Fruit fly (Drosophila melanogaster) whole organism, embryonic: ENCODE measurements around the gene Blimp-1.

Experiments
- Abd-B ChIP-seq: fragments of 200-800 bp; sonication (Bioruptor generic); optimal IDR thresholded peaks from 2 replicates; lab custom pipeline; 2018; ENCODE audit warnings: missing biosample characterization, mild to moderate bottlenecking, missing genetic modification characterization, moderate library complexity
- Bdp1 ChIP-seq: fragments of 200-800 bp; sonication (Bioruptor generic); optimal IDR thresholded peaks from 3 replicates; lab custom pipeline; 2016; ENCODE audit warnings: missing biosample characterization, missing genetic modification characterization
- Blimp-1 ChIP-seq: fragments of 200-800 bp; sonication (Bioruptor generic); optimal IDR thresholded peaks from 3 replicates; lab custom pipeline; 2018; ENCODE audit warnings: missing biosample characterization, missing genetic modification characterization, mild to moderate bottlenecking, moderate library complexity, missing genetic modification reagents
- BtbVII ChIP-seq: fragments of 200-800 bp; sonication (Bioruptor generic); optimal IDR thresholded peaks from 3 replicates; lab custom pipeline; 2017; ENCODE audit warnings: missing biosample characterization, mild to moderate bottlenecking, missing genetic modification characterization
- CG11247 ChIP-seq: fragments of 200-800 bp; sonication (Bioruptor generic); IDR thresholded peaks from 2 replicates; pipeline ENCODE4 v1.3.6; 2022; ENCODE audit warnings: missing biosample characterization, missing genetic modification characterization
- CG11456 ChIP-seq: fragments of 200-800 bp; sonication (Bioruptor generic); IDR thresholded peaks from 3 replicates; pipeline ENCODE4 v1.3.6; 2022; ENCODE audit warnings: missing biosample characterization, missing genetic modification characterization
- CG12769 ChIP-seq: fragments of 200-800 bp; sonication (Bioruptor generic); optimal IDR thresholded peaks from 2 replicates; lab custom pipeline; 2019; ENCODE audit warnings: missing biosample characterization, mild to moderate bottlenecking, missing genetic modification characterization, moderate library complexity
- CG15514 ChIP-seq: fragments of 200-800 bp; sonication (Bioruptor generic); optimal IDR thresholded peaks from 3 replicates; lab custom pipeline; 2017; ENCODE audit warnings: missing biosample characterization, missing genetic modification characterization, mild to moderate bottlenecking, moderate library complexity, missing genetic modification reagents
- CG17186 ChIP-seq: fragments of 200-800 bp; sonication (Bioruptor generic); optimal IDR thresholded peaks from 3 replicates; lab custom pipeline; 2017; ENCODE audit warnings: missing biosample characterization, missing genetic modification reagents, missing genetic modification characterization
- CG17829 ChIP-seq: fragments of 200-800 bp; optimal IDR thresholded peaks from 2 replicates; lab custom pipeline; 2019; ENCODE audit warnings: missing biosample characterization, mild to moderate bottlenecking, missing genetic modification characterization, moderate library complexity
- CG2199 ChIP-seq: fragments of 200-800 bp; sonication (Bioruptor generic); IDR thresholded peaks from 3 replicates; pipeline ENCODE4 v1.3.6; 2022; ENCODE audit warnings: missing biosample characterization, missing genetic modification characterization
- CG2202 ChIP-seq: fragments of 200-800 bp; sonication (Bioruptor generic); optimal IDR thresholded peaks from 2 replicates; lab custom pipeline; 2018; ENCODE audit warnings: missing biosample characterization, mild to moderate bottlenecking, missing genetic modification characterization
- CG33557 ChIP-seq: fragments of 200-800 bp; sonication (Bioruptor generic); optimal IDR thresholded peaks from 2 replicates; lab custom pipeline; 2019; ENCODE audit warnings: missing biosample characterization, mild to moderate bottlenecking, missing genetic modification characterization, moderate library complexity
- CG3726 ChIP-seq: fragments of 200-800 bp; sonication (Bioruptor generic); IDR thresholded peaks from 3 replicates; pipeline ENCODE4, ENCODE4 v1.3.6; 2022; ENCODE audit warnings: missing biosample characterization, missing genetic modification characterization
- CG4360 ChIP-seq: fragments of 200-800 bp; sonication (Bioruptor generic); IDR thresholded peaks from 2 replicates; pipeline ENCODE4 v1.3.6; 2022; ENCODE audit warnings: missing biosample characterization, missing genetic modification characterization
- CG4730 ChIP-seq: fragments of 200-800 bp; sonication (Bioruptor generic); IDR thresholded peaks from 2 replicates; pipeline ENCODE4 v1.3.6; 2022; ENCODE audit warnings: missing biosample characterization, missing genetic modification characterization
- Dad ChIP-seq: fragments of 200-800 bp; sonication (Bioruptor generic); optimal IDR thresholded peaks from 3 replicates; lab custom pipeline; 2016; ENCODE audit warnings: missing biosample characterization, missing genetic modification characterization
- Deaf1 ChIP-seq: fragments of 200-800 bp; optimal IDR thresholded peaks from 3 replicates; lab custom pipeline; 2019; ENCODE audit warnings: missing biosample characterization, mild to moderate bottlenecking, missing genetic modification characterization, moderate library complexity
- E2f1 ChIP-seq: fragments of 200-800 bp; sonication (Bioruptor generic); IDR thresholded peaks from 2 replicates; pipeline ENCODE4 v1.3.6; 2022; ENCODE audit warnings: missing biosample characterization, missing genetic modification characterization
- E2f2 ChIP-seq: fragments of 200-800 bp; sonication (Bioruptor generic); IDR thresholded peaks from 2 replicates; pipeline ENCODE4 v1.3.6; 2022; ENCODE audit warnings: missing biosample characterization, missing genetic modification characterization
- Ets65A ChIP-seq: fragments of 200-800 bp; sonication (Bioruptor generic); peaks from one replicate; lab custom pipeline; 2016; ENCODE audit warnings: missing biosample characterization, missing genetic modification characterization
- Sry-δ ChIP-seq: fragments of 200-800 bp; sonication (Bioruptor generic); optimal IDR thresholded peaks from 2 replicates; lab custom pipeline; 2016; ENCODE audit warnings: missing biosample characterization, missing genetic modification characterization
- Trl ChIP-seq, 3 experiments: fragments of >200 bp in 2 of 3; fragments of 200-800 bp in 1 of 3; sonication (Bioruptor generic) in 1 of 3; optimal IDR thresholded peaks; 2 replicates in 1 of 3; 3 replicates in 2 of 3; lab custom pipeline; 2016 to 2017; ENCODE audit warnings: missing biosample characterization in 1 of 3, missing genetic modification characterization in 1 of 3
- abd-A ChIP-seq: fragments of 200-800 bp; sonication (Bioruptor generic); optimal IDR thresholded peaks from 3 replicates; lab custom pipeline; 2019; ENCODE audit warnings: missing biosample characterization, mild to moderate bottlenecking, missing genetic modification characterization, moderate library complexity
- az2 ChIP-seq: fragments of 200-800 bp; sonication (Bioruptor generic); optimal IDR thresholded peaks from 3 replicates; lab custom pipeline; 2016; ENCODE audit warnings: missing biosample characterization, missing genetic modification characterization
- cad ChIP-seq: fragments of >200 bp; optimal IDR thresholded peaks from 2 replicates; lab custom pipeline; 2017; ENCODE audit warnings: missing biosample characterization, missing genetic modification characterization
- cato ChIP-seq: fragments of 200-800 bp; sonication (Bioruptor generic); optimal IDR thresholded peaks from 2 replicates; lab custom pipeline; 2016; ENCODE audit warnings: missing biosample characterization, missing genetic modification characterization, borderline replicate concordance
- cg ChIP-seq: fragments of 200-800 bp; sonication (Bioruptor generic); optimal IDR thresholded peaks from 3 replicates; lab custom pipeline; 2019; ENCODE audit warnings: missing biosample characterization, mild to moderate bottlenecking, missing genetic modification characterization, moderate library complexity
- chinmo ChIP-seq: fragments of 200-800 bp; sonication (Bioruptor generic); IDR thresholded peaks from 4 replicates; pipeline ENCODE4 v1.3.6; 2022; ENCODE audit warnings: missing biosample characterization, missing genetic modification characterization; ENCODE audit not compliant: partially characterized antibody
- crol ChIP-seq: fragments of 200-800 bp; sonication (Bioruptor generic); IDR thresholded peaks from 2 replicates; pipeline ENCODE4 v1.3.6; 2022; ENCODE audit warnings: missing biosample characterization, missing genetic modification characterization
- ftz-f1 ChIP-seq: fragments of 200-800 bp; sonication (Bioruptor generic); optimal IDR thresholded peaks from 2 replicates; lab custom pipeline; 2016; ENCODE audit warnings: missing biosample characterization, missing genetic modification characterization
- gro ChIP-seq: fragments of 200-800 bp; sonication (Bioruptor generic); optimal IDR thresholded peaks from 2 replicates; lab custom pipeline; 2016; ENCODE audit warnings: missing biosample characterization, missing genetic modification characterization
- kni ChIP-seq: fragments of 200-800 bp; sonication (Bioruptor generic); optimal IDR thresholded peaks from 3 replicates; lab custom pipeline; 2017; ENCODE audit warnings: mild to moderate bottlenecking, missing biosample characterization, missing genetic modification reagents, missing genetic modification characterization
- pros ChIP-seq: fragments of 200-800 bp; sonication (Bioruptor generic); optimal IDR thresholded peaks from 3 replicates; lab custom pipeline; 2019; ENCODE audit warnings: missing biosample characterization, mild to moderate bottlenecking, missing genetic modification characterization, moderate library complexity
- repo ChIP-seq: fragments of 200-800 bp; sonication (Bioruptor generic); optimal IDR thresholded peaks from 2 replicates; lab custom pipeline; 2016; ENCODE audit warnings: missing biosample characterization, missing genetic modification characterization
- rib ChIP-seq: fragments of 200-800 bp; sonication (Bioruptor generic); IDR thresholded peaks from 2 replicates; pipeline ENCODE4 v1.3.6; 2022; ENCODE audit warnings: missing biosample characterization, missing genetic modification characterization
- sd ChIP-seq: fragments of 200-800 bp; sonication (Bioruptor generic); optimal IDR thresholded peaks from 3 replicates; lab custom pipeline; 2018; ENCODE audit warnings: missing biosample characterization, mild to moderate bottlenecking, missing genetic modification characterization, moderate library complexity
- sens-2 ChIP-seq: fragments of 200-800 bp; sonication (Bioruptor generic); IDR thresholded peaks from 2 replicates; pipeline ENCODE4 v1.3.6; 2022; ENCODE audit warnings: missing biosample characterization, missing genetic modification characterization
- sqz ChIP-seq: fragments of 200-800 bp; sonication (Bioruptor generic); optimal IDR thresholded peaks from 3 replicates; lab custom pipeline; 2018; ENCODE audit warnings: missing biosample characterization, mild to moderate bottlenecking, missing genetic modification characterization
- tll ChIP-seq, 2 experiments: fragments of 200-800 bp in 1 of 2; fragments of >200 bp in 1 of 2; sonication (Bioruptor generic) in 1 of 2; optimal IDR thresholded peaks; 2 replicates each; lab custom pipeline; 2017 to 2019; ENCODE audit warnings: missing biosample characterization in 2 of 2, missing genetic modification characterization in 2 of 2, mild to moderate bottlenecking in 1 of 2, moderate library complexity in 1 of 2
- vvl ChIP-seq: fragments of 200-800 bp; sonication (Bioruptor generic); IDR thresholded peaks from 2 replicates; pipeline ENCODE4 v1.3.6; 2022; ENCODE audit warnings: missing biosample characterization, missing genetic modification characterization
- z ChIP-seq: fragments of 200-800 bp; sonication (Bioruptor generic); IDR thresholded peaks from 3 replicates; pipeline ENCODE4 v1.3.6; 2022; ENCODE audit warnings: missing biosample characterization, missing genetic modification characterization
- zen ChIP-seq: fragments of 200-800 bp; sonication (Bioruptor generic); optimal IDR thresholded peaks from 3 replicates; lab custom pipeline; 2018; ENCODE audit warnings: missing biosample characterization, mild to moderate bottlenecking, missing genetic modification characterization, moderate library complexity

Blimp-1 gene

dm6 chr3L:5617395-5617794 is 13.4 kb upstream of the Blimp-1 start:
- peak; percentile 42 for TF ChIP-seq Blimp-1 (GFP tag; lab: Kevin White, UChicago)
- TF ChIP-seq gro = no peak

dm6 chr3L:5618697-5619096 is 12.1 kb upstream of the Blimp-1 start:
- TF ChIP-seq CG3726 (GFP tag; lab: Robert Waterston, UW) (no peak), cg (GFP tag; lab: Kevin White, UChicago) (peak; percentile 1)
- TF ChIP-seq, all 482 proteins: peak for 1

dm6 chr3L:5621506-5621905 is 9.3 kb upstream of the Blimp-1 start:
- TF ChIP-seq cad (peak; percentile 96), CG4730 (GFP tag; lab: Robert Waterston, UW) (no peak), Dad (GFP tag; lab: Kevin White, UChicago) (no peak), tll (GFP tag; optimal IDR thresholded peaks at IDR 0.05; lab: Kevin White, UChicago) (peak in 1 of 2 experiments; percentile 83), E2f2 (GFP tag; lab: Robert Waterston, UW) (no peak), CG17186 (no peak), Bdp1 (GFP tag; lab: Kevin White, UChicago) (no peak), Ets65A (GFP tag; lab: Kevin White, UChicago) (peak; percentile 47), az2 (GFP tag; lab: Kevin White, UChicago) (no peak), zen (tag; lab: Kevin White, UChicago) (peak; percentile 67), CG11456 (no peak)

- TF ChIP-seq Trl (optimal IDR thresholded peaks at IDR 0.05; lab: Kevin White, UChicago) (peak in 1 of 2 experiments; percentile 5), Trl (GFP tag; optimal IDR thresholded peaks at IDR 0.05; lab: Kevin White, UChicago) (no peak), sens-2 (GFP tag; lab: Robert Waterston, UW) (no peak), Abd-B (GFP tag; lab: Kevin White, UChicago) (peak; percentile 43), Deaf1 (tag; lab: Kevin White, UChicago) (peak; percentile 55), Blimp-1 (GFP tag; lab: Kevin White, UChicago) (peak; percentile 100), ftz-f1 (GFP tag; lab: Kevin White, UChicago) (no peak), sd (tag; lab: Kevin White, UChicago) (peak; percentile 15), CG4360 (GFP tag; lab: Robert Waterston, UW) (peak; percentile 61), rib (GFP tag; lab: Robert Waterston, UW) (peak; percentile 48; the same call in 1 of the 2 replicates), pros (GFP tag; lab: Kevin White, UChicago) (peak; percentile 22), CG15514 (no peak), chinmo (peak; percentile 90; the same call in 2 of the 4 replicates), vvl (GFP tag; lab: Robert Waterston, UW) (peak; percentile 25; the same call in 1 of the 2 replicates), CG2202 (tag; lab: Kevin White, UChicago) (no peak), CG17829 (tag; lab: Kevin White, UChicago) (no peak), CG2199 (0 out of 3 replicates have a peak, but pooled peaks have one; percentile 32), Sry-δ (GFP tag; lab: Kevin White, UChicago) (no peak), BtbVII (no peak), E2f1 (GFP tag; lab: Robert Waterston, UW) (no peak), kni (GFP tag; lab: Kevin White, UChicago) (peak; percentile 96), crol (GFP tag; lab: Robert Waterston, UW) (peak; percentile 48; the same call in 1 of the 2 replicates), repo (GFP tag; lab: Kevin White, UChicago) (no peak), CG33557 (peak; percentile 75), cato (GFP tag; lab: Kevin White, UChicago) (no peak), z (GFP tag; lab: Robert Waterston, UW) (peak; percentile 45; the same call in 1 of the 3 replicates), CG11247 (GFP tag; lab: Robert Waterston, UW) (no peak), CG12769 (tag; lab: Kevin White, UChicago) (peak; percentile 1), abd-A (peak; percentile 62), sqz (GFP tag; lab: Kevin White, UChicago) (peak; percentile 81)
Observed at dm6 chr3L:5621908-5622307, 8.9 kb upstream of the Blimp-1 start.
